Worm (Caenorhabditis elegans) whole organism, young adult: ENCODE results near the gene clc-4.

Source experiments
- athp-1 ChIP-seq: sonication (generic microtip); optimal IDR thresholded peaks from 2 replicates; lab custom pipeline; 2017; ENCODE audit warnings: mild to moderate bottlenecking, missing genetic modification characterization, missing compliant biosample characterization
- let-607 ChIP-seq, 2 experiments: fragments of 200-800 bp in 1 of 2; sonication (Bioruptor generic) in 1 of 2; sonication (generic microtip) in 1 of 2; optimal IDR thresholded peaks; 2 replicates each; lab custom pipeline; 2016 to 2018; ENCODE audit warnings: mild to moderate bottlenecking in 2 of 2, missing compliant biosample characterization in 2 of 2, missing genetic modification characterization in 2 of 2, moderate library complexity in 2 of 2, missing genotype in 1 of 2

DNA sequence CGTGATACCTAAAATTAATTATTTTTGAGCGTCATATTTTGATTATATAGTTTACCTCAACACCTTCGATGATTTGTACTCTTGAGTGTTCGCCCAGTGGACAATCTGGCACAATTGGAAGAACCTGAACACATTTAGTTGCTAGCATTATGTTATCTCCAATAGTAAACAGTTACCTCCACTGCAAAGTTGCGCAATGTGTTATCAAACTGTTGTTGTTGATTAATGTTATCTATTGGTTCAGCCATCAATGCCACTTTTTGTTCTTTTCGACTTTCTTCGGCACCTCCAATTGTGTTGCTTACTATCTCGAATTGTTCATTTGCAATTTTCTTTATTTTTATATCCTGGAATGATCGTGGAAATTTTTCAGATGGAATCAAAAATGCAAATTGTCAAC lies 29.2 kb downstream of the clc-4 start:
- TF ChIP-seq athp-1 (no peak), let-607 (tag; optimal IDR thresholded peaks at IDR 0.05; lab: Kevin White, UChicago) (no peak)
